Worm (Caenorhabditis elegans): ENCODE data around the gene srx-4.

- TF ChIP-seq sptf-1 (tag; optimal IDR thresholded peaks at IDR 0.05) = no peak
- no peak for TF ChIP-seq lsy-2 (tag; optimal IDR thresholded peaks at IDR 0.05)
Observed at ce11 chrV:719731-720130, 27.2 kb upstream of the srx-4 start, which contains the start of gene srbc-40.
